Worm (Caenorhabditis elegans): ENCODE results near the gene drr-2.

ce11 chrIII:13635235-13635634 lies 8.1 kb downstream of the drr-2 start:
- TF ChIP-seq nhr-28 (tag; optimal IDR thresholded peaks at IDR 0.05) (no peak), sea-2 (GFP tag; optimal IDR thresholded peaks at IDR 0.05) (no peak), unc-62 (GFP tag; optimal IDR thresholded peaks at IDR 0.05) (no peak), ceh-82 (tag; optimal IDR thresholded peaks at IDR 0.05) (no peak), lin-15B (tag; optimal IDR thresholded peaks at IDR 0.05) (no peak), nhr-11 (tag; optimal IDR thresholded peaks at IDR 0.05) (no peak)
